Worm (Caenorhabditis elegans) whole organism, young adult: ENCODE results near the gene mboa-6.

Experiments used
- B0035.1 ChIP-seq: sonication (generic microtip); optimal IDR thresholded peaks from 2 replicates; lab custom pipeline; 2016; ENCODE audit warnings: missing genetic modification characterization, mild to moderate bottlenecking, missing compliant biosample characterization, missing genotype, missing genetic modification reagents
- C06A6.2 ChIP-seq: fragments of 200-800 bp; sonication (Bioruptor generic); conservative IDR thresholded peaks from 2 replicates; pipeline ENCODE4 v1.3.6; 2022; ENCODE audit warnings: missing genetic modification characterization, missing compliant biosample characterization
- F10E7.11 ChIP-seq: sonication (generic microtip); optimal IDR thresholded peaks from 2 replicates; lab custom pipeline; 2017; ENCODE audit warnings: mild to moderate bottlenecking, missing genetic modification characterization, moderate library complexity, missing compliant biosample characterization
- F22D6.2 ChIP-seq: sonication (generic microtip); optimal IDR thresholded peaks from 2 replicates; lab custom pipeline; 2016; ENCODE audit warnings: mild to moderate bottlenecking, missing genetic modification characterization, missing compliant biosample characterization
- F55B11.4 ChIP-seq: sonication (generic microtip); optimal IDR thresholded peaks from 2 replicates; lab custom pipeline; 2016; ENCODE audit warnings: missing compliant biosample characterization, missing genetic modification characterization, borderline replicate concordance; ENCODE audit not compliant: insufficient read depth
- F57A8.1 ChIP-seq: fragments of 200-800 bp; sonication (Bioruptor generic); optimal IDR thresholded peaks from 2 replicates; lab custom pipeline; 2018; ENCODE audit warnings: mild to moderate bottlenecking, missing genetic modification characterization, moderate library complexity, missing compliant biosample characterization
- F57C9.4 ChIP-seq: sonication (generic microtip); optimal IDR thresholded peaks from 2 replicates; lab custom pipeline; 2017; ENCODE audit warnings: mild to moderate bottlenecking, missing genetic modification characterization, missing compliant biosample characterization
- T07F8.4 ChIP-seq: sonication (generic microtip); optimal IDR thresholded peaks from 2 replicates; lab custom pipeline; 2016; ENCODE audit warnings: mild to moderate bottlenecking, missing genetic modification characterization, moderate library complexity, missing compliant biosample characterization
- Y53F4B.3 ChIP-seq: fragments of 200-800 bp; sonication (Bioruptor generic); IDR thresholded peaks from 2 replicates; pipeline ENCODE4 v1.3.6; 2022; ENCODE audit warnings: missing genetic modification reagents, missing genetic modification characterization, missing compliant biosample characterization
- Y56A3A.18 ChIP-seq: fragments of 200-800 bp; sonication (Bioruptor generic); IDR thresholded peaks from 2 replicates; pipeline ENCODE4 v1.3.6; 2022; ENCODE audit warnings: missing genetic modification reagents, missing genetic modification characterization, missing compliant biosample characterization
- Y67H2A.10 ChIP-seq: fragments of 200-800 bp; sonication (Bioruptor generic); conservative IDR thresholded peaks from 2 replicates; pipeline ENCODE4 v1.3.6; 2022; ENCODE audit warnings: missing genetic modification reagents, missing genetic modification characterization, missing compliant biosample characterization
- Y79H2A.3 ChIP-seq: fragments of 200-800 bp; sonication (Bioruptor generic); conservative IDR thresholded peaks from 2 replicates; pipeline ENCODE4 v1.3.6; 2022; ENCODE audit warnings: missing genetic modification reagents, missing genetic modification characterization, missing compliant biosample characterization
- Y95B8A.8 ChIP-seq: fragments of 200-800 bp; sonication (Bioruptor generic); IDR thresholded peaks from 2 replicates; pipeline ENCODE4 v1.3.6; 2022; ENCODE audit warnings: missing genetic modification reagents, missing genetic modification characterization, missing compliant biosample characterization
- aptf-3 ChIP-seq: fragments of 200-800 bp; sonication (Bioruptor generic); IDR thresholded peaks from 2 replicates; pipeline ENCODE4 v1.3.6; 2022; ENCODE audit warnings: missing genetic modification characterization, missing compliant biosample characterization
- bed-1 ChIP-seq: fragments of 200-800 bp; sonication (Bioruptor generic); IDR thresholded peaks from 2 replicates; pipeline ENCODE4 v1.3.6; 2022; ENCODE audit warnings: missing genetic modification reagents, missing genetic modification characterization, missing compliant biosample characterization
- ceh-58 ChIP-seq: fragments of 200-800 bp; sonication (Bioruptor generic); IDR thresholded peaks from 2 replicates; pipeline ENCODE4 v1.3.6; 2022; ENCODE audit warnings: missing genetic modification characterization, missing compliant biosample characterization
- ceh-79 ChIP-seq: sonication (generic microtip); optimal IDR thresholded peaks from 2 replicates; lab custom pipeline; 2017; ENCODE audit warnings: mild to moderate bottlenecking, missing genetic modification characterization, missing compliant biosample characterization
- ceh-91 ChIP-seq: fragments of 200-800 bp; sonication (Bioruptor generic); IDR thresholded peaks from 2 replicates; pipeline ENCODE4 v1.3.6; 2022; ENCODE audit warnings: missing genetic modification reagents, missing genetic modification characterization, missing compliant biosample characterization
- chd-7 ChIP-seq: sonication (generic microtip); optimal IDR thresholded peaks from 2 replicates; lab custom pipeline; 2016; ENCODE audit warnings: mild to moderate bottlenecking, missing genetic modification characterization, moderate library complexity, missing compliant biosample characterization
- dpff-1 ChIP-seq: sonication (generic microtip); optimal IDR thresholded peaks from 2 replicates; lab custom pipeline; 2017; ENCODE audit warnings: mild to moderate bottlenecking, missing genetic modification characterization, missing compliant biosample characterization
- efl-1 ChIP-seq: fragments of 150-350 bp; optimal IDR thresholded peaks from 2 replicates; lab custom pipeline; 2014; ENCODE audit warnings: missing biosample characterization, missing genetic modification reagents, missing genetic modification characterization
- egl-18 ChIP-seq: fragments of 200-800 bp; sonication (Bioruptor generic); IDR thresholded peaks from 2 replicates; pipeline ENCODE4 v1.3.6; 2022; ENCODE audit warnings: missing genetic modification reagents, missing genetic modification characterization, missing compliant biosample characterization
- egl-44 ChIP-seq: fragments of 200-800 bp; sonication (Bioruptor generic); IDR thresholded peaks from 2 replicates; pipeline ENCODE4 v1.3.6; 2022; ENCODE audit warnings: missing genetic modification reagents, missing genetic modification characterization, missing compliant biosample characterization
- gei-17 ChIP-seq: fragments of 200-800 bp; sonication (Bioruptor generic); optimal IDR thresholded peaks from 2 replicates; lab custom pipeline; 2018; ENCODE audit warnings: mild to moderate bottlenecking, missing genetic modification characterization, missing compliant biosample characterization
- him-1 ChIP-seq: sonication (generic microtip); optimal IDR thresholded peaks from 2 replicates; lab custom pipeline; 2016; ENCODE audit warnings: missing genotype, missing genetic modification reagents, missing genetic modification characterization, missing compliant biosample characterization
- hsf-1 ChIP-seq: fragments of 200-800 bp; sonication (Bioruptor generic); IDR thresholded peaks from 2 replicates; pipeline ENCODE4 v1.3.6; 2022; ENCODE audit warnings: missing genetic modification reagents, missing genetic modification characterization, missing compliant biosample characterization
- lin-35 ChIP-seq, 3 experiments: fragments of 150-350 bp in 2 of 3; sonication (generic microtip) in 1 of 3; optimal IDR thresholded peaks; 2 replicates each; lab custom pipeline; 2014 to 2018; ENCODE audit warnings: missing biosample characterization in 3 of 3, missing genetic modification characterization in 3 of 3, missing genetic modification reagents in 3 of 3
- lsy-27 ChIP-seq: sonication (generic microtip); optimal IDR thresholded peaks from 2 replicates; lab custom pipeline; 2017; ENCODE audit warnings: missing genetic modification characterization, mild to moderate bottlenecking, missing compliant biosample characterization, antibody characterized with exemption, missing genotype, borderline replicate concordance; ENCODE audit not compliant: insufficient read depth
- madf-3 ChIP-seq: fragments of 200-800 bp; sonication (Bioruptor generic); IDR thresholded peaks from 2 replicates; pipeline ENCODE4 v1.3.6; 2022; ENCODE audit warnings: missing genetic modification reagents, missing genetic modification characterization, missing compliant biosample characterization
- madf-6 ChIP-seq: fragments of 200-800 bp; sonication (Bioruptor generic); IDR thresholded peaks from 2 replicates; pipeline ENCODE4 v1.3.6; 2022; ENCODE audit warnings: missing genetic modification reagents, missing genetic modification characterization, missing compliant biosample characterization
- madf-8 ChIP-seq: fragments of 200-800 bp; sonication (Bioruptor generic); conservative IDR thresholded peaks from 2 replicates; pipeline ENCODE4 v1.3.6; 2022; ENCODE audit warnings: missing genetic modification reagents, missing genetic modification characterization, missing compliant biosample characterization
- mcd-1 ChIP-seq: fragments of 200-800 bp; sonication (Bioruptor generic); IDR thresholded peaks from 2 replicates; pipeline ENCODE4 v1.3.6; 2022; ENCODE audit warnings: missing genetic modification reagents, missing genetic modification characterization, missing compliant biosample characterization
- mes-4 ChIP-seq: sonication (generic microtip); optimal IDR thresholded peaks from 2 replicates; lab custom pipeline; 2016; ENCODE audit warnings: missing genotype, missing genetic modification characterization, missing compliant biosample characterization
- mxl-1 ChIP-seq: sonication (generic microtip); optimal IDR thresholded peaks from 2 replicates; lab custom pipeline; 2016; ENCODE audit warnings: missing genetic modification characterization, missing compliant biosample characterization
- nfya-1 ChIP-seq: sonication (generic microtip); optimal IDR thresholded peaks from 2 replicates; lab custom pipeline; 2017; ENCODE audit warnings: antibody characterized with exemption, missing compliant biosample characterization, missing genetic modification characterization, borderline replicate concordance; ENCODE audit not compliant: insufficient read depth
- nfya-2 ChIP-seq: fragments of 200-800 bp; sonication (Bioruptor generic); IDR thresholded peaks from 2 replicates; pipeline ENCODE4 v1.3.6; 2022; ENCODE audit warnings: missing genetic modification reagents, missing genetic modification characterization, missing compliant biosample characterization
- nhr-120 ChIP-seq: fragments of 200-800 bp; sonication (Bioruptor generic); IDR thresholded peaks from 2 replicates; pipeline ENCODE4 v1.3.6; 2022; ENCODE audit warnings: missing genetic modification characterization, missing compliant biosample characterization
- nhr-179 ChIP-seq: sonication (generic microtip); optimal IDR thresholded peaks from 2 replicates; lab custom pipeline; 2016; ENCODE audit warnings: mild to moderate bottlenecking, missing genetic modification characterization, missing compliant biosample characterization
- nhr-27 ChIP-seq: fragments of 200-800 bp; sonication (Bioruptor generic); optimal IDR thresholded peaks from 2 replicates; lab custom pipeline; 2018; ENCODE audit warnings: mild to moderate bottlenecking, missing genetic modification characterization, moderate library complexity, missing compliant biosample characterization
- nhr-90 ChIP-seq: sonication (generic microtip); optimal IDR thresholded peaks from 2 replicates; lab custom pipeline; 2016; ENCODE audit warnings: missing genotype, mild to moderate bottlenecking, missing genetic modification characterization, missing compliant biosample characterization
- pbrm-1 ChIP-seq: fragments of 200-800 bp; sonication (Bioruptor generic); IDR thresholded peaks from 2 replicates; pipeline ENCODE4 v1.3.6; 2022; ENCODE audit warnings: missing genetic modification reagents, missing genetic modification characterization, missing compliant biosample characterization
- pha-4 ChIP-seq: fragments of 150-350 bp; sonication (generic microtip); optimal IDR thresholded peaks from 2 replicates; lab custom pipeline; 2014; ENCODE audit warnings: missing biosample characterization, missing genetic modification reagents, missing genetic modification characterization
- rcor-1 ChIP-seq: fragments of 200-800 bp; sonication (Bioruptor generic); IDR thresholded peaks from 2 replicates; pipeline ENCODE4 v1.3.6; 2022; ENCODE audit warnings: missing genetic modification reagents, missing genetic modification characterization, missing compliant biosample characterization
- rec-8 ChIP-seq, 2 experiments: sonication (generic microtip); optimal IDR thresholded peaks; 2 replicates each; lab custom pipeline; 2016; ENCODE audit warnings: mild to moderate bottlenecking in 2 of 2, missing genetic modification characterization in 2 of 2, missing genetic modification reagents in 2 of 2, missing genotype in 2 of 2, missing biosample characterization in 1 of 2, missing compliant biosample characterization in 1 of 2, moderate library complexity in 1 of 2
- sdz-38 ChIP-seq: sonication (generic microtip); optimal IDR thresholded peaks from 2 replicates; lab custom pipeline; 2016; ENCODE audit warnings: missing genotype, missing genetic modification characterization, missing compliant biosample characterization
- snpc-1.3 ChIP-seq: sonication (generic microtip); optimal IDR thresholded peaks from 2 replicates; lab custom pipeline; 2017; ENCODE audit warnings: missing genetic modification characterization, mild to moderate bottlenecking, missing compliant biosample characterization, antibody characterized with exemption, moderate library complexity, missing genotype, missing genetic modification reagents; ENCODE audit not compliant: insufficient read depth
- somi-1 ChIP-seq: fragments of 200-800 bp; sonication (Bioruptor generic); optimal IDR thresholded peaks from 2 replicates; lab custom pipeline; 2018; ENCODE audit warnings: mild to moderate bottlenecking, missing genetic modification characterization, missing compliant biosample characterization
- zfh-2 ChIP-seq: fragments of 200-800 bp; sonication (Bioruptor generic); conservative IDR thresholded peaks from 2 replicates; pipeline ENCODE4 v1.3.6; 2022; ENCODE audit warnings: missing genetic modification reagents, missing genetic modification characterization, missing compliant biosample characterization
- ztf-22 ChIP-seq: fragments of 200-800 bp; sonication (Bioruptor generic); optimal IDR thresholded peaks from 2 replicates; lab custom pipeline; 2018; ENCODE audit warnings: mild to moderate bottlenecking, missing genetic modification characterization, moderate library complexity, missing compliant biosample characterization

Gene mboa-6

DNA sequence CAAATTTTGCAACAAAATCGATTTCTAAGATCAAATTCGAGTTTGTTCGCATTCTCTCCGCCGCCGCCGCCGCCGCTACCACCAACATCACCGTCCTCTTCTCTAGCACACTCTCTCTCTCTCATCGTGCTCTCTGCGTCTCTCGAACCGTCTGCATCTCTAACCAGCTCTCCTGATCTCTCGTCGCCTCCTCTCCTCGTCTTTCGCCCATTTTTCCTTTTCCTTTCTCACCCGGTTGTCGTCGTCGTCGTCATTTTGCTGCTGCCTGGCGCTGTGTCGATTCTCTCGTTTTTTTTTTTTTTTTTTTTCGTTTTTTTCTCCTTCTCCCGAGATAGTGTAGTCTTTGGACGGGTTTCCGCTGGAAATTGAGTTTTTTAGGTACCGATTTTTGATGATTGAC is 35.3 kb downstream of the mboa-6 start (continued):
- TF ChIP-seq nhr-27 (tag; lab: Kevin White, UChicago) (no peak), B0035.1 (tag; lab: Kevin White, UChicago) (peak; percentile 60), rec-8 (tag; optimal IDR thresholded peaks at IDR 0.05; lab: Kevin White, UChicago) (no peak), madf-3 (GFP tag; lab: Robert Waterston, UW) (no peak), efl-1 (no peak), ztf-22 (peak; percentile 89), Y95B8A.8 (GFP tag; lab: Robert Waterston, UW) (peak; percentile 50; the same call in 1 of the 2 replicates), nhr-90 (tag; lab: Kevin White, UChicago) (no peak), him-1 (tag; lab: Kevin White, UChicago) (no peak), Y79H2A.3 (GFP tag; lab: Robert Waterston, UW) (no peak), madf-6 (GFP tag; lab: Robert Waterston, UW) (no peak), Y56A3A.18 (GFP tag; lab: Robert Waterston, UW) (0 out of 2 replicates have a peak, but pooled peaks have one; percentile 21), chd-7 (peak; percentile 90), F55B11.4 (tag; lab: Kevin White, UChicago) (no peak), hsf-1 (no peak), T07F8.4 (tag; lab: Kevin White, UChicago) (no peak), F22D6.2 (tag; lab: Kevin White, UChicago) (peak; percentile 67), dpff-1 (tag; lab: Kevin White, UChicago) (no peak), gei-17 (GFP tag; lab: Kevin White, UChicago) (peak; percentile 61), lin-35 (GFP tag; optimal IDR thresholded peaks at IDR 0.05; lab: Kevin White, UChicago) (peak in 1 of 3 experiments; percentile 35), mxl-1 (tag; lab: Kevin White, UChicago) (no peak), bed-1 (GFP tag; lab: Robert Waterston, UW) (no peak), pbrm-1 (GFP tag; lab: Robert Waterston, UW) (peak; percentile 68), ceh-79 (no peak), egl-18 (no peak), pha-4 (tag; lab: Kevin White, UChicago) (peak; percentile 79), madf-8 (no peak), nfya-1 (no peak), ceh-58 (GFP tag; lab: Robert Waterston, UW) (no peak), nfya-2 (GFP tag; lab: Robert Waterston, UW) (no peak), somi-1 (GFP tag; lab: Kevin White, UChicago) (peak; percentile 95), nhr-179 (tag; lab: Kevin White, UChicago) (no peak), rcor-1 (GFP tag; lab: Robert Waterston, UW) (peak; percentile 57), ceh-91 (GFP tag; lab: Robert Waterston, UW) (no peak), F10E7.11 (tag; lab: Kevin White, UChicago) (no peak), Y53F4B.3 (GFP tag; lab: Robert Waterston, UW) (no peak), lsy-27 (tag; lab: Kevin White, UChicago) (no peak), nhr-120 (GFP tag; lab: Robert Waterston, UW) (no peak), F57A8.1 (GFP tag; lab: Kevin White, UChicago) (no peak), mes-4 (tag; lab: Kevin White, UChicago) (no peak), F57C9.4 (tag; lab: Kevin White, UChicago) (no peak), mcd-1 (GFP tag; lab: Robert Waterston, UW) (peak; percentile 82), C06A6.2 (GFP tag; lab: Robert Waterston, UW) (peak; percentile 91), aptf-3 (GFP tag; lab: Robert Waterston, UW) (no peak), sdz-38 (tag; lab: Kevin White, UChicago) (no peak), zfh-2 (GFP tag; lab: Robert Waterston, UW) (peak; percentile 98), snpc-1.3 (no peak), egl-44 (GFP tag; lab: Robert Waterston, UW) (no peak), Y67H2A.10 (no peak)
